Worm (Caenorhabditis elegans): ENCODE data around the gene K10D6.4.

- TF ChIP-seq zag-1 (tag; optimal IDR thresholded peaks at IDR 0.05) (no peak), ama-1 (optimal IDR thresholded peaks at IDR 0.05) (no peak), lin-39 (tag; optimal IDR thresholded peaks at IDR 0.05) (no peak), mdl-1 (tag; optimal IDR thresholded peaks at IDR 0.05) (no peak), sem-4 (tag; optimal IDR thresholded peaks at IDR 0.05) (no peak), sma-9 (GFP tag; optimal IDR thresholded peaks at IDR 0.05) (no peak), sma-9 (tag; optimal IDR thresholded peaks at IDR 0.05) (no peak), ceh-82 (tag; optimal IDR thresholded peaks at IDR 0.05) (no peak), blmp-1 (tag; optimal IDR thresholded peaks at IDR 0.05; ENCODE audit: insufficient read depth) (no peak), snpc-4 (tag; optimal IDR thresholded peaks at IDR 0.05) (no peak), nhr-11 (tag; optimal IDR thresholded peaks at IDR 0.05) (no peak), lin-13 (GFP tag; optimal IDR thresholded peaks at IDR 0.05) (no peak), ztf-11 (tag; optimal IDR thresholded peaks at IDR 0.05) (no peak), unc-62 (GFP tag; optimal IDR thresholded peaks at IDR 0.05) (no peak), nhr-129 (tag; optimal IDR thresholded peaks at IDR 0.05) (no peak)
Observed at ce11 chrV:11258896-11259295, 57.2 kb downstream of the K10D6.4 start, which contains the start of gene lgc-36.

Measured in whole organism, L2 larva.